Worm (Caenorhabditis elegans): ENCODE measurements around the gene ZK643.6.
"Not testable (repeated sequence)": the region's sequence is repeated elsewhere in the genome, so short reads cannot be mapped to it uniquely, and the experiment has no call there.

- TF ChIP-seq hmg-4 (GFP tag; optimal IDR thresholded peaks at IDR 0.05); hnd-1 (tag; optimal IDR thresholded peaks at IDR 0.05); aly-1 (tag; optimal IDR thresholded peaks at IDR 0.05); sea-1 (GFP tag; conservative IDR thresholded peaks at IDR 0.05); ets-7 (tag; optimal IDR thresholded peaks at IDR 0.05); tbx-11 (GFP tag; IDR thresholded peaks at IDR 0.05); ama-1 (optimal IDR thresholded peaks at IDR 0.05); flt-1 (GFP tag; IDR thresholded peaks at IDR 0.05); scrt-1 (GFP tag; IDR thresholded peaks at IDR 0.05); B0310.2 (tag; optimal IDR thresholded peaks at IDR 0.05); tbx-37 (GFP tag; conservative IDR thresholded peaks at IDR 0.05); hmbx-1 (tag; optimal IDR thresholded peaks at IDR 0.05); ceh-13 (GFP tag; optimal IDR thresholded peaks at IDR 0.05): not testable (repeated sequence)
Observed at ce11 chrIII:8989752-8990151, 29.2 kb upstream of the ZK643.6 start, which contains the start of gene R08D7.7.
